Fruit fly (Drosophila melanogaster): ENCODE data around the gene Mur11Da.

- no peak for TF ChIP-seq pad (GFP tag; optimal IDR thresholded peaks at IDR 0.05)
- no peak for TF ChIP-seq CG11617 (GFP tag; optimal IDR thresholded peaks at IDR 0.05)
- TF ChIP-seq cic (GFP tag; optimal IDR thresholded peaks at IDR 0.05), result no peak
- TF ChIP-seq ovo (GFP tag; optimal IDR thresholded peaks at IDR 0.05), result no peak
- TF ChIP-seq Mnt (GFP tag; optimal IDR thresholded peaks at IDR 0.05), result no peak
- no peak for TF ChIP-seq Crg-1 (GFP tag; optimal IDR thresholded peaks at IDR 0.05)
- no peak for TF ChIP-seq kay (GFP tag; ENCODE audit: borderline replicate concordance)
- no peak for TF ChIP-seq CG14711 (tag; optimal IDR thresholded peaks at IDR 0.05)
- TF ChIP-seq bab1 (GFP tag; optimal IDR thresholded peaks at IDR 0.05), result no peak
- no peak for TF ChIP-seq CG5204 (GFP tag; optimal IDR thresholded peaks at IDR 0.05)
- TF ChIP-seq CG33017 (tag; optimal IDR thresholded peaks at IDR 0.05), result no peak
- TF ChIP-seq CG7045 (GFP tag; optimal IDR thresholded peaks at IDR 0.05), result no peak
These were observed 8.8 kb upstream of the Mur11Da start, which contains the start of gene CG32642 for dm6 chrX:12958920-12959319.

Data from whole organism, adult.